Fruit fly (Drosophila melanogaster): ENCODE measurements around the gene CG1999.

- no peak for TF ChIP-seq Myc (optimal IDR thresholded peaks at IDR 0.05)
- no peak for TF ChIP-seq h (optimal IDR thresholded peaks at IDR 0.05)
- TF ChIP-seq ttk (optimal IDR thresholded peaks at IDR 0.05): no peak
- TF ChIP-seq psq (optimal IDR thresholded peaks at IDR 0.05): no peak
- TF ChIP-seq Sin3A (optimal IDR thresholded peaks at IDR 0.05): no peak
- TF ChIP-seq insv (optimal IDR thresholded peaks at IDR 0.05): no peak
These were observed 11.2 kb upstream of the CG1999 start, which contains the start of gene CG15034 for dm6 chrX:7347406-7347805.

Measured in Kc167 (cell line).